Fruit fly (Drosophila melanogaster) whole organism, embryonic: Measurements from ENCODE around the gene ebi.

ENCODE experiments used
- Abd-B ChIP-seq: fragments of 200-800 bp; sonication (Bioruptor generic); optimal IDR thresholded peaks from 2 replicates; lab custom pipeline; 2018; ENCODE audit warnings: missing biosample characterization, mild to moderate bottlenecking, missing genetic modification characterization, moderate library complexity
- Bgb ChIP-seq: fragments of 200-800 bp; sonication (Bioruptor generic); IDR thresholded peaks from 2 replicates; pipeline ENCODE4 v1.3.6; 2022; ENCODE audit warnings: missing biosample characterization, missing genetic modification characterization; ENCODE audit not compliant: partially characterized antibody
- CG17328 ChIP-seq: fragments of 200-800 bp; sonication (Bioruptor generic); IDR thresholded peaks from 2 replicates; pipeline ENCODE4 v1.3.6; 2022; ENCODE audit warnings: missing biosample characterization, missing genetic modification characterization
- CG17912 ChIP-seq: fragments of 200-800 bp; sonication (Bioruptor generic); optimal IDR thresholded peaks from 2 replicates; lab custom pipeline; 2018; ENCODE audit warnings: missing biosample characterization, mild to moderate bottlenecking, missing genetic modification characterization
- CG2129 ChIP-seq: fragments of 200-800 bp; sonication (Bioruptor generic); IDR thresholded peaks from 2 replicates; pipeline ENCODE4 v1.3.6; 2022; ENCODE audit warnings: missing biosample characterization, missing genetic modification characterization; ENCODE audit not compliant: partially characterized antibody
- CG30403 ChIP-seq: fragments of 200-800 bp; sonication (Bioruptor generic); optimal IDR thresholded peaks from 3 replicates; lab custom pipeline; 2016; ENCODE audit warnings: missing biosample characterization, missing genetic modification characterization
- CG34376 ChIP-seq: fragments of 200-800 bp; sonication (Bioruptor generic); optimal IDR thresholded peaks from 2 replicates; lab custom pipeline; 2018; ENCODE audit warnings: missing biosample characterization, mild to moderate bottlenecking, missing genetic modification characterization
- CG3726 ChIP-seq: fragments of 200-800 bp; sonication (Bioruptor generic); IDR thresholded peaks from 3 replicates; pipeline ENCODE4, ENCODE4 v1.3.6; 2022; ENCODE audit warnings: missing biosample characterization, missing genetic modification characterization
- CG8388 ChIP-seq: fragments of 200-800 bp; sonication (Bioruptor generic); optimal IDR thresholded peaks from 2 replicates; lab custom pipeline; 2019; ENCODE audit warnings: missing biosample characterization, mild to moderate bottlenecking, missing genetic modification characterization, moderate library complexity
- CG9437 ChIP-seq: fragments of 200-800 bp; sonication (Bioruptor generic); optimal IDR thresholded peaks from 2 replicates; lab custom pipeline; 2018; ENCODE audit warnings: missing biosample characterization, mild to moderate bottlenecking, missing genetic modification characterization
- CG9727 ChIP-seq: fragments of 200-800 bp; sonication (Bioruptor generic); optimal IDR thresholded peaks from 3 replicates; lab custom pipeline; 2017; ENCODE audit warnings: missing biosample characterization, mild to moderate bottlenecking, missing genetic modification characterization
- CG9817 ChIP-seq: fragments of 200-800 bp; sonication (Bioruptor generic); optimal IDR thresholded peaks from 2 replicates; lab custom pipeline; 2018; ENCODE audit warnings: missing biosample characterization, mild to moderate bottlenecking, missing genetic modification characterization, moderate library complexity
- Dbx ChIP-seq: fragments of 200-800 bp; sonication (Bioruptor generic); IDR thresholded peaks from 3 replicates; pipeline ENCODE4 v1.3.6; 2022; ENCODE audit warnings: missing biosample characterization, missing genetic modification characterization
- Doc2 ChIP-seq: fragments of 200-800 bp; sonication (Bioruptor generic); IDR thresholded peaks from 2 replicates; pipeline ENCODE4 v1.3.6; 2022; ENCODE audit warnings: missing biosample characterization, missing genetic modification characterization
- Dp ChIP-seq: fragments of 200-800 bp; sonication (Bioruptor generic); optimal IDR thresholded peaks from 2 replicates; lab custom pipeline; 2018; ENCODE audit warnings: missing biosample characterization, mild to moderate bottlenecking, missing genetic modification characterization, moderate library complexity
- Eip74EF ChIP-seq, 2 experiments: fragments of 200-800 bp in 1 of 2; fragments of >200 bp in 1 of 2; sonication (Bioruptor generic) in 1 of 2; optimal IDR thresholded peaks; 2 replicates each; lab custom pipeline; 2017 to 2019; ENCODE audit warnings: missing biosample characterization in 2 of 2, missing genetic modification characterization in 2 of 2, mild to moderate bottlenecking in 1 of 2, moderate library complexity in 1 of 2
- Fer1 ChIP-seq: fragments of 200-800 bp; sonication (Bioruptor generic); optimal IDR thresholded peaks from 2 replicates; lab custom pipeline; 2017; ENCODE audit warnings: missing biosample characterization, mild to moderate bottlenecking, missing genetic modification characterization
- Fer3 ChIP-seq: fragments of 200-800 bp; sonication (Bioruptor generic); optimal IDR thresholded peaks from 2 replicates; lab custom pipeline; 2018; ENCODE audit warnings: missing biosample characterization, mild to moderate bottlenecking, missing genetic modification characterization, moderate library complexity
- HmgD ChIP-seq: fragments of 200-800 bp; sonication (Bioruptor generic); optimal IDR thresholded peaks from 3 replicates; lab custom pipeline; 2016; ENCODE audit warnings: missing biosample characterization, missing genetic modification characterization
- Hr51 ChIP-seq, 2 experiments: fragments of 200-800 bp; sonication (Bioruptor generic); optimal IDR thresholded peaks; 2 replicates in 1 of 2; 3 replicates in 1 of 2; lab custom pipeline; 2016 to 2018; ENCODE audit warnings: missing biosample characterization in 2 of 2, missing genetic modification characterization in 2 of 2, mild to moderate bottlenecking in 1 of 2, moderate library complexity in 1 of 2
- Lhr ChIP-seq: fragments of 200-800 bp; sonication (Bioruptor generic); optimal IDR thresholded peaks from 3 replicates; lab custom pipeline; 2017; ENCODE audit warnings: mild to moderate bottlenecking, missing biosample characterization, missing genetic modification reagents, missing genetic modification characterization
- MBD-R2 ChIP-seq: fragments of 200-800 bp; sonication (Bioruptor generic); IDR thresholded peaks from 2 replicates; pipeline ENCODE4 v1.3.6; 2022; ENCODE audit warnings: missing biosample characterization, missing genetic modification characterization
- MESR4 ChIP-seq: fragments of 200-800 bp; sonication (Bioruptor generic); optimal IDR thresholded peaks from 2 replicates; lab custom pipeline; 2018; ENCODE audit warnings: missing biosample characterization, mild to moderate bottlenecking, missing genetic modification characterization, moderate library complexity
- Neu2 ChIP-seq: fragments of 200-800 bp; sonication (Bioruptor generic); optimal IDR thresholded peaks from 3 replicates; lab custom pipeline; 2016; ENCODE audit warnings: missing biosample characterization, missing genetic modification characterization, borderline replicate concordance
- Nf-YC ChIP-seq: fragments of 200-800 bp; optimal IDR thresholded peaks from 3 replicates; lab custom pipeline; 2019; ENCODE audit warnings: missing biosample characterization, mild to moderate bottlenecking, missing genetic modification characterization, moderate library complexity
- NfI ChIP-seq: fragments of 200-800 bp; sonication (Bioruptor generic); optimal IDR thresholded peaks from 3 replicates; lab custom pipeline; 2018; ENCODE audit warnings: missing biosample characterization, mild to moderate bottlenecking, missing genetic modification characterization, moderate library complexity
- Ravus ChIP-seq: fragments of 200-800 bp; sonication (Bioruptor generic); IDR thresholded peaks from 2 replicates; pipeline ENCODE4 v1.3.6; 2022; ENCODE audit warnings: missing biosample characterization, missing genetic modification characterization
- YL-1 ChIP-seq: fragments of 200-800 bp; sonication (Bioruptor generic); optimal IDR thresholded peaks from 3 replicates; lab custom pipeline; 2017; ENCODE audit warnings: missing biosample characterization, mild to moderate bottlenecking, missing genetic modification characterization
- abd-A ChIP-seq: fragments of 200-800 bp; sonication (Bioruptor generic); optimal IDR thresholded peaks from 3 replicates; lab custom pipeline; 2019; ENCODE audit warnings: missing biosample characterization, mild to moderate bottlenecking, missing genetic modification characterization, moderate library complexity
- ac ChIP-seq: fragments of 200-800 bp; sonication (Bioruptor generic); optimal IDR thresholded peaks from 3 replicates; lab custom pipeline; 2017; ENCODE audit warnings: missing biosample characterization, mild to moderate bottlenecking, missing genetic modification characterization
- az2 ChIP-seq: fragments of 200-800 bp; sonication (Bioruptor generic); optimal IDR thresholded peaks from 3 replicates; lab custom pipeline; 2016; ENCODE audit warnings: missing biosample characterization, missing genetic modification characterization
- ci ChIP-seq: fragments of 200-800 bp; sonication (Bioruptor generic); IDR thresholded peaks from 3 replicates; pipeline ENCODE4 v1.3.6; 2022; ENCODE audit warnings: missing biosample characterization, missing genetic modification characterization
- fu2 ChIP-seq: fragments of 200-800 bp; sonication (Bioruptor generic); optimal IDR thresholded peaks from 2 replicates; lab custom pipeline; 2016; ENCODE audit warnings: missing biosample characterization, missing genetic modification characterization
- grn ChIP-seq: fragments of 200-800 bp; sonication (Bioruptor generic); optimal IDR thresholded peaks from 3 replicates; lab custom pipeline; 2017; ENCODE audit warnings: missing biosample characterization, missing genetic modification characterization
- hth ChIP-seq: fragments of >200 bp; optimal IDR thresholded peaks from 2 replicates; lab custom pipeline; 2017; ENCODE audit warnings: inconsistent platforms
- jumu ChIP-seq: fragments of 200-800 bp; sonication (Bioruptor generic); optimal IDR thresholded peaks from 3 replicates; lab custom pipeline; 2016; ENCODE audit warnings: missing biosample characterization, missing genetic modification characterization
- kah ChIP-seq: fragments of 200-800 bp; sonication (Bioruptor generic); optimal IDR thresholded peaks from 2 replicates; lab custom pipeline; 2018; ENCODE audit warnings: missing biosample characterization, mild to moderate bottlenecking, missing genetic modification characterization
- lov ChIP-seq, 2 experiments: fragments of 200-800 bp in 1 of 2; fragments of >200 bp in 1 of 2; sonication (Bioruptor generic) in 1 of 2; IDR thresholded peaks in 1 of 2; optimal IDR thresholded peaks in 1 of 2; 2 replicates in 1 of 2; 3 replicates in 1 of 2; pipeline versions ENCODE4 v1.3.6 to Lab custom; 2017 to 2022; ENCODE audit warnings: missing biosample characterization in 1 of 2, missing genetic modification characterization in 1 of 2
- oc ChIP-seq: fragments of 200-800 bp; sonication (Bioruptor generic); optimal IDR thresholded peaks from 2 replicates; lab custom pipeline; 2018; ENCODE audit warnings: missing biosample characterization, mild to moderate bottlenecking, missing genetic modification characterization, moderate library complexity
- pros ChIP-seq: fragments of 200-800 bp; sonication (Bioruptor generic); optimal IDR thresholded peaks from 3 replicates; lab custom pipeline; 2019; ENCODE audit warnings: missing biosample characterization, mild to moderate bottlenecking, missing genetic modification characterization, moderate library complexity
- pum ChIP-seq: fragments of 200-800 bp; sonication (Bioruptor generic); optimal IDR thresholded peaks from 2 replicates; lab custom pipeline; 2016; ENCODE audit warnings: missing biosample characterization, missing genetic modification characterization
- row ChIP-seq: fragments of 200-800 bp; sonication (Bioruptor generic); IDR thresholded peaks from 3 replicates; pipeline ENCODE4 v1.3.6; 2022; ENCODE audit warnings: missing biosample characterization, missing genetic modification characterization
- sens ChIP-seq: fragments of 200-800 bp; sonication (Bioruptor generic); peaks from one replicate; lab custom pipeline; 2016; ENCODE audit warnings: missing biosample characterization, missing genetic modification characterization
- sna ChIP-seq: fragments of 200-800 bp; sonication (Bioruptor generic); IDR thresholded peaks from 2 replicates; pipeline ENCODE4 v1.3.6; 2022; ENCODE audit warnings: missing biosample characterization, missing genetic modification characterization; ENCODE audit not compliant: partially characterized antibody
- tll ChIP-seq, 2 experiments: fragments of 200-800 bp in 1 of 2; fragments of >200 bp in 1 of 2; sonication (Bioruptor generic) in 1 of 2; optimal IDR thresholded peaks; 2 replicates each; lab custom pipeline; 2017 to 2019; ENCODE audit warnings: missing biosample characterization in 2 of 2, missing genetic modification characterization in 2 of 2, mild to moderate bottlenecking in 1 of 2, moderate library complexity in 1 of 2
- vfl ChIP-seq: fragments of 200-800 bp; sonication (Bioruptor generic); optimal IDR thresholded peaks from 2 replicates; lab custom pipeline; 2016; ENCODE audit warnings: missing biosample characterization, missing genetic modification characterization
- vvl ChIP-seq: fragments of 200-800 bp; sonication (Bioruptor generic); IDR thresholded peaks from 2 replicates; pipeline ENCODE4 v1.3.6; 2022; ENCODE audit warnings: missing biosample characterization, missing genetic modification characterization
- zen2 ChIP-seq: fragments of 200-800 bp; sonication (Bioruptor generic); IDR thresholded peaks from 3 replicates; pipeline ENCODE4 v1.3.6; 2022; ENCODE audit warnings: missing biosample characterization, missing genetic modification characterization; ENCODE audit not compliant: partially characterized antibody

The ebi gene

dm6 chr2L:421119-421821 is 6.4 kb downstream of the ebi start, which contains the start of the genes CG11885 and CG13692 (continued):
- TF ChIP-seq MESR4 (GFP tag; lab: Kevin White, UChicago) (peak; percentile 72), Abd-B (GFP tag; lab: Kevin White, UChicago) (peak; percentile 65), fu2 (GFP tag; lab: Kevin White, UChicago) (peak; percentile 12), CG17328 (0 out of 2 replicates have a peak, but pooled peaks have one; percentile 15), jumu (GFP tag; lab: Kevin White, UChicago) (no peak), vfl (GFP tag; lab: Kevin White, UChicago) (peak; percentile 43), oc (tag; lab: Kevin White, UChicago) (peak; percentile 13), pros (GFP tag; lab: Kevin White, UChicago) (no peak), az2 (GFP tag; lab: Kevin White, UChicago) (peak; percentile 21), pum (GFP tag; lab: Kevin White, UChicago) (peak; percentile 4), ci (no peak; the same call in 2 of the 3 replicates), Dbx (peak; percentile 73), Nf-YC (peak; percentile 71), sna (GFP tag; lab: Robert Waterston, UW) (peak; percentile 99), grn (peak; percentile 84), Neu2 (GFP tag; lab: Kevin White, UChicago) (no peak), CG9817 (tag; lab: Kevin White, UChicago) (peak; percentile 58), kah (GFP tag; lab: Kevin White, UChicago) (no peak), Fer3 (tag; lab: Kevin White, UChicago) (peak; percentile 34), sens (GFP tag; lab: Kevin White, UChicago) (peak; percentile 95), CG3726 (GFP tag; lab: Robert Waterston, UW) (no peak), Ravus (GFP tag; lab: Robert Waterston, UW) (no peak), MBD-R2 (GFP tag; lab: Robert Waterston, UW) (peak; percentile 87), CG8388 (GFP tag; lab: Kevin White, UChicago) (no peak), Hr51 (GFP tag; optimal IDR thresholded peaks at IDR 0.05; lab: Kevin White, UChicago) (peak in 1 of 2 experiments; percentile 22), row (GFP tag; lab: Robert Waterston, UW) (peak; percentile 62), vvl (GFP tag; lab: Robert Waterston, UW) (peak; percentile 69), abd-A (tag; lab: Kevin White, UChicago) (peak; percentile 86), HmgD (GFP tag; lab: Kevin White, UChicago) (peak; percentile 86), CG9727 (GFP tag; lab: Kevin White, UChicago) (peak; percentile 11), Bgb (GFP tag; lab: Robert Waterston, UW) (peak; percentile 99), ac (no peak), CG9437 (GFP tag; lab: Kevin White, UChicago) (peak; percentile 61), NfI (peak; percentile 67), Fer1 (GFP tag; lab: Kevin White, UChicago) (peak; percentile 66), Dp (GFP tag; lab: Kevin White, UChicago) (peak; percentile 81), Lhr (peak; percentile 70), CG34376 (GFP tag; lab: Kevin White, UChicago) (peak; percentile 17), Eip74EF (GFP tag; optimal IDR thresholded peaks at IDR 0.05; lab: Kevin White, UChicago) (no peak), lov (optimal IDR thresholded peaks at IDR 0.05; lab: Kevin White, UChicago) (no peak), lov (GFP tag; IDR thresholded peaks at IDR 0.05; lab: Robert Waterston, UW) (0 out of 3 replicates have a peak, but pooled peaks have one; percentile 51), YL-1 (peak; percentile 82), tll (GFP tag; optimal IDR thresholded peaks at IDR 0.05; lab: Kevin White, UChicago) (peak in 1 of 2 experiments; percentile 30), CG2129 (GFP tag; lab: Robert Waterston, UW) (peak; percentile 89), zen2 (GFP tag; lab: Robert Waterston, UW) (peak; percentile 99), CG17912 (GFP tag; lab: Kevin White, UChicago) (peak; percentile 66), hth (lab: Kevin White, UChicago) (no peak), CG30403 (peak; percentile 33), Doc2 (GFP tag; lab: Robert Waterston, UW) (no peak)
